Fruit fly (Drosophila melanogaster) whole organism, embryonic: ENCODE data around the gene CG7607.

Experiments used
- Ada2b ChIP-seq: fragments of 200-800 bp; sonication (Bioruptor generic); IDR thresholded peaks from 2 replicates; pipeline ENCODE4 v1.3.6; 2022; ENCODE audit warnings: missing biosample characterization, missing genetic modification characterization
- Awh ChIP-seq: fragments of 200-800 bp; sonication (Bioruptor generic); IDR thresholded peaks from 2 replicates; pipeline ENCODE4, ENCODE4 v1.3.6; 2022; ENCODE audit warnings: missing biosample characterization, missing genetic modification characterization
- BtbVII ChIP-seq: fragments of 200-800 bp; sonication (Bioruptor generic); optimal IDR thresholded peaks from 3 replicates; lab custom pipeline; 2017; ENCODE audit warnings: missing biosample characterization, mild to moderate bottlenecking, missing genetic modification characterization
- CG1024 ChIP-seq: fragments of 200-800 bp; sonication (Bioruptor generic); IDR thresholded peaks from 2 replicates; pipeline ENCODE4 v1.3.6; 2022; ENCODE audit warnings: missing biosample characterization, missing genetic modification characterization
- CG12769 ChIP-seq: fragments of 200-800 bp; sonication (Bioruptor generic); optimal IDR thresholded peaks from 2 replicates; lab custom pipeline; 2019; ENCODE audit warnings: missing biosample characterization, mild to moderate bottlenecking, missing genetic modification characterization, moderate library complexity
- CG15479 ChIP-seq: fragments of 200-800 bp; sonication (Bioruptor generic); optimal IDR thresholded peaks from 3 replicates; lab custom pipeline; 2019; ENCODE audit warnings: missing biosample characterization, mild to moderate bottlenecking, missing genetic modification characterization, moderate library complexity
- CG17385 ChIP-seq: fragments of 200-800 bp; sonication (Bioruptor generic); optimal IDR thresholded peaks from 3 replicates; lab custom pipeline; 2018; ENCODE audit warnings: missing biosample characterization, mild to moderate bottlenecking, missing genetic modification characterization
- CG18619 ChIP-seq: fragments of 200-800 bp; sonication (Bioruptor generic); optimal IDR thresholded peaks from 3 replicates; lab custom pipeline; 2017; ENCODE audit warnings: missing biosample characterization, mild to moderate bottlenecking, missing genetic modification characterization
- CG3726 ChIP-seq: fragments of 200-800 bp; sonication (Bioruptor generic); IDR thresholded peaks from 3 replicates; pipeline ENCODE4, ENCODE4 v1.3.6; 2022; ENCODE audit warnings: missing biosample characterization, missing genetic modification characterization
- CG6813 ChIP-seq: fragments of 200-800 bp; sonication (Bioruptor generic); optimal IDR thresholded peaks from 2 replicates; lab custom pipeline; 2017; ENCODE audit warnings: missing biosample characterization, missing genetic modification characterization, mild to moderate bottlenecking, moderate library complexity, missing genetic modification reagents
- CG7928 ChIP-seq: fragments of 200-800 bp; sonication (Bioruptor generic); optimal IDR thresholded peaks from 2 replicates; lab custom pipeline; 2017; ENCODE audit warnings: missing biosample characterization, mild to moderate bottlenecking, missing genetic modification characterization
- CG7963 ChIP-seq: fragments of 200-800 bp; sonication (Bioruptor generic); IDR thresholded peaks from 3 replicates; pipeline ENCODE4 v1.3.6; 2022; ENCODE audit warnings: missing biosample characterization, missing genetic modification characterization; ENCODE audit not compliant: partially characterized antibody
- CHES-1-like ChIP-seq: fragments of 200-800 bp; sonication (Bioruptor generic); optimal IDR thresholded peaks from 2 replicates; lab custom pipeline; 2016; ENCODE audit warnings: missing biosample characterization, missing genetic modification characterization
- Dll ChIP-seq: fragments of 200-800 bp; sonication (Bioruptor generic); IDR thresholded peaks from 4 replicates; pipeline ENCODE4 v1.3.6; 2022; ENCODE audit warnings: missing biosample characterization, missing genetic modification characterization; ENCODE audit not compliant: partially characterized antibody
- Dp ChIP-seq: fragments of 200-800 bp; sonication (Bioruptor generic); optimal IDR thresholded peaks from 2 replicates; lab custom pipeline; 2018; ENCODE audit warnings: missing biosample characterization, mild to moderate bottlenecking, missing genetic modification characterization, moderate library complexity
- Eip74EF ChIP-seq, 2 experiments: fragments of 200-800 bp in 1 of 2; fragments of >200 bp in 1 of 2; sonication (Bioruptor generic) in 1 of 2; optimal IDR thresholded peaks; 2 replicates each; lab custom pipeline; 2017 to 2019; ENCODE audit warnings: missing biosample characterization in 2 of 2, missing genetic modification characterization in 2 of 2, mild to moderate bottlenecking in 1 of 2, moderate library complexity in 1 of 2
- HmgZ ChIP-seq: fragments of 200-800 bp; sonication (Bioruptor generic); optimal IDR thresholded peaks from 2 replicates; lab custom pipeline; 2018; ENCODE audit warnings: missing biosample characterization, mild to moderate bottlenecking, missing genetic modification characterization
- Hmx ChIP-seq: fragments of 200-800 bp; sonication (Bioruptor generic); optimal IDR thresholded peaks from 2 replicates; lab custom pipeline; 2016; ENCODE audit warnings: missing biosample characterization, missing genetic modification characterization
- Lim3 ChIP-seq: fragments of 200-800 bp; sonication (Bioruptor generic); IDR thresholded peaks from 2 replicates; pipeline ENCODE4 v1.3.6; 2022; ENCODE audit warnings: missing biosample characterization, missing genetic modification characterization
- NfI ChIP-seq: fragments of 200-800 bp; sonication (Bioruptor generic); optimal IDR thresholded peaks from 3 replicates; lab custom pipeline; 2018; ENCODE audit warnings: missing biosample characterization, mild to moderate bottlenecking, missing genetic modification characterization, moderate library complexity
- Side ChIP-seq: fragments of 200-800 bp; sonication (Bioruptor generic); optimal IDR thresholded peaks from 2 replicates; lab custom pipeline; 2016; ENCODE audit warnings: missing biosample characterization, missing genetic modification characterization
- Sox100B ChIP-seq: fragments of 200-800 bp; sonication (Bioruptor generic); optimal IDR thresholded peaks from 3 replicates; lab custom pipeline; 2018; ENCODE audit warnings: missing biosample characterization, mild to moderate bottlenecking, missing genetic modification characterization
- Tbp ChIP-seq: fragments of >200 bp; optimal IDR thresholded peaks from 2 replicates; lab custom pipeline; 2018; ENCODE audit warnings: missing biosample characterization, missing genetic modification characterization
- Usf ChIP-seq: fragments of 200-800 bp; sonication (Bioruptor generic); optimal IDR thresholded peaks from 2 replicates; lab custom pipeline; 2017; ENCODE audit warnings: missing genotype, missing biosample characterization, missing genetic modification characterization
- dati ChIP-seq: fragments of 200-800 bp; sonication (Bioruptor generic); IDR thresholded peaks from 2 replicates; pipeline ENCODE4 v1.3.6; 2022; ENCODE audit warnings: missing biosample characterization, missing genetic modification characterization
- ems ChIP-seq: fragments of 200-800 bp; sonication (Bioruptor generic); optimal IDR thresholded peaks from 3 replicates; lab custom pipeline; 2016; ENCODE audit warnings: missing biosample characterization, missing genetic modification characterization
- exex ChIP-seq: fragments of 200-800 bp; sonication (Bioruptor generic); optimal IDR thresholded peaks from 4 replicates; lab custom pipeline; 2018; ENCODE audit warnings: missing biosample characterization, mild to moderate bottlenecking, missing genetic modification characterization, moderate library complexity
- gce ChIP-seq: fragments of 200-800 bp; sonication (Bioruptor generic); IDR thresholded peaks from 3 replicates; pipeline ENCODE4 v1.3.6; 2022; ENCODE audit warnings: missing biosample characterization, missing genetic modification characterization
- grau ChIP-seq: fragments of 200-800 bp; optimal IDR thresholded peaks from 3 replicates; lab custom pipeline; 2019; ENCODE audit warnings: missing biosample characterization, mild to moderate bottlenecking, missing genetic modification characterization, moderate library complexity
- grn ChIP-seq: fragments of 200-800 bp; sonication (Bioruptor generic); optimal IDR thresholded peaks from 3 replicates; lab custom pipeline; 2017; ENCODE audit warnings: missing biosample characterization, missing genetic modification characterization
- jigr1 ChIP-seq: fragments of 200-800 bp; sonication (Bioruptor generic); IDR thresholded peaks from 3 replicates; pipeline ENCODE4 v1.3.6; 2022; ENCODE audit warnings: missing biosample characterization, missing genetic modification characterization
- klu ChIP-seq: fragments of 200-800 bp; sonication (Bioruptor generic); IDR thresholded peaks from 2 replicates; pipeline ENCODE4 v1.3.6; 2022; ENCODE audit warnings: missing biosample characterization, missing genetic modification characterization
- lab ChIP-seq: fragments of 200-800 bp; sonication (Bioruptor generic); optimal IDR thresholded peaks from 3 replicates; lab custom pipeline; 2017; ENCODE audit warnings: missing biosample characterization, missing genetic modification characterization, mild to moderate bottlenecking, moderate library complexity, missing genetic modification reagents
- mirr ChIP-seq: fragments of 200-800 bp; sonication (Bioruptor generic); optimal IDR thresholded peaks from 3 replicates; lab custom pipeline; 2018; ENCODE audit warnings: missing biosample characterization, mild to moderate bottlenecking, missing genetic modification characterization
- oc ChIP-seq: fragments of 200-800 bp; sonication (Bioruptor generic); optimal IDR thresholded peaks from 2 replicates; lab custom pipeline; 2018; ENCODE audit warnings: missing biosample characterization, mild to moderate bottlenecking, missing genetic modification characterization, moderate library complexity
- pfk ChIP-seq: fragments of 200-800 bp; sonication (Bioruptor generic); optimal IDR thresholded peaks from 2 replicates; lab custom pipeline; 2018; ENCODE audit warnings: missing biosample characterization, mild to moderate bottlenecking, missing genetic modification characterization, moderate library complexity
- prd ChIP-seq, 3 experiments: fragments of >200 bp in 2 of 3; fragments of 200-800 bp in 1 of 3; sonication (Bioruptor generic) in 1 of 3; optimal IDR thresholded peaks in 2 of 3; IDR thresholded peaks in 1 of 3; 2 replicates in 2 of 3; 3 replicates in 1 of 3; pipeline versions ENCODE4 v1.3.6 to Lab custom; 2017 to 2022; ENCODE audit warnings: missing biosample characterization in 1 of 3, missing genetic modification characterization in 1 of 3
- scrt ChIP-seq: fragments of 200-800 bp; sonication (Bioruptor generic); optimal IDR thresholded peaks from 2 replicates; lab custom pipeline; 2018; ENCODE audit warnings: missing biosample characterization, mild to moderate bottlenecking, missing genetic modification characterization, moderate library complexity
- sug ChIP-seq: fragments of 200-800 bp; optimal IDR thresholded peaks from 2 replicates; lab custom pipeline; 2019; ENCODE audit warnings: missing biosample characterization, mild to moderate bottlenecking, missing genetic modification characterization, moderate library complexity
- tap ChIP-seq: fragments of 200-800 bp; optimal IDR thresholded peaks from 3 replicates; lab custom pipeline; 2019; ENCODE audit warnings: missing biosample characterization, mild to moderate bottlenecking, missing genetic modification characterization, moderate library complexity
- toy ChIP-seq: fragments of 200-800 bp; sonication (Bioruptor generic); IDR thresholded peaks from 2 replicates; pipeline ENCODE4 v1.3.6; 2022; ENCODE audit warnings: missing biosample characterization, missing genetic modification characterization
- vvl ChIP-seq: fragments of 200-800 bp; sonication (Bioruptor generic); IDR thresholded peaks from 2 replicates; pipeline ENCODE4 v1.3.6; 2022; ENCODE audit warnings: missing biosample characterization, missing genetic modification characterization
- zen ChIP-seq: fragments of 200-800 bp; sonication (Bioruptor generic); optimal IDR thresholded peaks from 3 replicates; lab custom pipeline; 2018; ENCODE audit warnings: missing biosample characterization, mild to moderate bottlenecking, missing genetic modification characterization, moderate library complexity
- zfh1 ChIP-seq: fragments of 200-800 bp; sonication (Bioruptor generic); IDR thresholded peaks from 3 replicates; pipeline ENCODE4 v1.3.6; 2022; ENCODE audit warnings: missing biosample characterization, missing genetic modification characterization

Gene CG7607

DNA sequence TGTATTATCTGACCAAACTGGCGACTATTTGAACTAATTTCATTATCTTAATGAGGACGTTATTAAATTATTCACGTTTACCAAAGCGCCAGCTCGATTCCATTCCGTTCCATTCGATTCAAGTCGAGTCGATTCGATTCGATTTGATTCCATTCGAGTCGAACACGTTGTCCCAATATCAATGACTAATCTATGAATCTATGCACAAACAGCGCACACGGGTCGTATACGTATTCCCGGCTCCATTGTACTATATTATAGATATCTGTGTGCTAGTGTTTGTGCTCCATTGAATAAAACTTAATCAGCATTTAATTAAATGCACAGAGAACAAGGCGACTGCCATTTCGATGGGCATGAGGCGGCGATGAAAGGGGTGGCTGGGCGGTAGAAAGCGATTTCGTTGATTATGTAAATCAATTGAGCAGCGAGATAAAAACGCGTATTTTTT lies 39.8 kb downstream of the CG7607 start (continued):
- TF ChIP-seq CG6813 (peak; percentile 1), gce (GFP tag; lab: Robert Waterston, UW) (0 out of 3 replicates have a peak, but pooled peaks have one; percentile 38), Eip74EF (GFP tag; optimal IDR thresholded peaks at IDR 0.05; lab: Kevin White, UChicago) (no peak), grau (tag; lab: Kevin White, UChicago) (peak; percentile 1), lab (peak; percentile 49), tap (tag; lab: Kevin White, UChicago) (no peak), jigr1 (no peak), klu (GFP tag; lab: Robert Waterston, UW) (no peak), CG12769 (tag; lab: Kevin White, UChicago) (peak; percentile 48), Tbp (GFP tag; lab: Kevin White, UChicago) (no peak), CG3726 (no peak), NfI (GFP tag; lab: Kevin White, UChicago) (no peak), oc (no peak), pfk (GFP tag; lab: Kevin White, UChicago) (peak; percentile 91), Hmx (GFP tag; lab: Kevin White, UChicago) (no peak), dati (GFP tag; lab: Robert Waterston, UW) (no peak), Dp (GFP tag; lab: Kevin White, UChicago) (no peak), sug (tag; lab: Kevin White, UChicago) (peak; percentile 70), CG1024 (GFP tag; lab: Robert Waterston, UW) (no peak), Dll (GFP tag; lab: Robert Waterston, UW) (no peak), HmgZ (tag; lab: Kevin White, UChicago) (peak; percentile 14), exex (tag; lab: Kevin White, UChicago) (peak; percentile 99), Lim3 (GFP tag; lab: Robert Waterston, UW) (peak; percentile 33; the same call in 1 of the 2 replicates), vvl (GFP tag; lab: Robert Waterston, UW) (peak; percentile 56), grn (GFP tag; lab: Kevin White, UChicago) (peak; percentile 77), mirr (GFP tag; lab: Kevin White, UChicago) (peak; percentile 80), BtbVII (GFP tag; lab: Kevin White, UChicago) (peak; percentile 12), CG18619 (GFP tag; lab: Kevin White, UChicago) (no peak)

DNA sequence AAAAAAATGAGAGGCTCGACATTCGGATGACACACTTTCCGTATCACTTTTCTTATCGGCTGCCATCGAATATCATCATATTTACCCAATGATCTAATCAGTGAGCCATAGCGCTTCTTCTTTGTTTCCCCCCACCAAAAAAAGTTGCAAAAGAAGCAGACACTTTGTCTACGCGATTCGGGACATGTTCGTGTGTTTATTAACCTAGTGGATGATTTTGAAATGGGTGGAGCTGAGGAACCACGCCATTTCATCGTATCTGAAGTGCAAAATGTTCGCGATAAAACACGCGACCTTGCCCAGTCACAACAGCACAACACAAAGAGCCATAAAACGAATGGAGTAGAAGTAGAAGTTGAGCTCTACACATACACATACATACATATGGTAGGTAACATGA lies 42.5 kb downstream of the CG7607 start:
- TF ChIP-seq Ada2b (no peak), grn (GFP tag; lab: Kevin White, UChicago) (peak; percentile 65), CHES-1-like (GFP tag; lab: Kevin White, UChicago) (no peak), CG15479 (peak; percentile 31), Awh (0 out of 2 replicates have a peak, but pooled peaks have one; percentile 33), zen (tag; lab: Kevin White, UChicago) (peak; percentile 5), CG7928 (GFP tag; lab: Kevin White, UChicago) (no peak), scrt (no peak), toy (GFP tag; lab: Robert Waterston, UW) (no peak), lab (peak; percentile 5), Usf (no peak), CG7963 (GFP tag; lab: Robert Waterston, UW) (no peak), CG17385 (GFP tag; lab: Kevin White, UChicago) (peak; percentile 31), Side (no peak), prd (optimal IDR thresholded peaks at IDR 0.05; lab: Kevin White, UChicago) (no peak), prd (GFP tag; IDR thresholded peaks at IDR 0.05; lab: Robert Waterston, UW) (peak; percentile 35; the same call in 1 of the 3 replicates), zfh1 (GFP tag; lab: Robert Waterston, UW) (0 out of 3 replicates have a peak, but pooled peaks have one; percentile 27), ems (no peak), Sox100B (GFP tag; lab: Kevin White, UChicago) (no peak)
